Worm (Caenorhabditis elegans) whole organism, L4 larva: ENCODE data around the gene gba-2.

Experiments
- D1046.2 ChIP-seq: fragments of 200-800 bp; sonication (Bioruptor generic); IDR thresholded peaks from 2 replicates; pipeline ENCODE4 v1.3.6; 2022; ENCODE audit warnings: missing genetic modification characterization, missing compliant biosample characterization
- F26F4.8 ChIP-seq: fragments of 200-800 bp; sonication (Bioruptor generic); conservative IDR thresholded peaks from 2 replicates; pipeline ENCODE4 v1.3.6; 2022; ENCODE audit warnings: missing genetic modification characterization, missing compliant biosample characterization
- Y48G9A.11 ChIP-seq: fragments of 200-800 bp; sonication (Bioruptor generic); IDR thresholded peaks from 2 replicates; pipeline ENCODE4 v1.3.6; 2022; ENCODE audit warnings: missing genetic modification reagents, missing genetic modification characterization, missing compliant biosample characterization
- ZK337.2 ChIP-seq: fragments of 200-800 bp; sonication (Bioruptor generic); IDR thresholded peaks from 2 replicates; pipeline ENCODE4 v1.3.6; 2022; ENCODE audit warnings: missing genetic modification reagents, missing genetic modification characterization, missing compliant biosample characterization
- aha-1 ChIP-seq: fragments of 150-350 bp; peaks from one replicate; lab custom pipeline; 2014; ENCODE audit warnings: missing biosample characterization, missing genetic modification characterization
- ama-1 ChIP-seq: fragments of 150-350 bp; optimal IDR thresholded peaks from 2 replicates; lab custom pipeline; 2014; ENCODE audit warnings: inconsistent platforms, mixed read lengths
- attf-4 ChIP-seq: sonication (generic microtip); optimal IDR thresholded peaks from 3 replicates; lab custom pipeline; 2017; ENCODE audit warnings: missing biosample characterization, missing genetic modification characterization
- ceh-28 ChIP-seq: fragments of 150-350 bp; optimal IDR thresholded peaks from 2 replicates; lab custom pipeline; 2014; ENCODE audit warnings: missing biosample characterization, missing genetic modification reagents, missing genetic modification characterization
- ceh-32 ChIP-seq: sonication (generic microtip); optimal IDR thresholded peaks from 2 replicates; lab custom pipeline; 2016; ENCODE audit warnings: mild to moderate bottlenecking, missing genetic modification characterization, missing compliant biosample characterization; ENCODE audit not compliant: poor library complexity
- daf-16 ChIP-seq, 3 experiments: sonication (generic microtip); optimal IDR thresholded peaks; 2 replicates each; lab custom pipeline; 2016 to 2017; ENCODE audit warnings: missing genetic modification characterization in 3 of 3, missing genetic modification reagents in 3 of 3, mild to moderate bottlenecking in 2 of 3, missing compliant biosample characterization in 2 of 3, missing biosample characterization in 1 of 3, moderate library complexity in 1 of 3
- daf-8 ChIP-seq: fragments of 200-800 bp; sonication (Bioruptor generic); IDR thresholded peaks from 2 replicates; pipeline ENCODE4 v1.3.6; 2022; ENCODE audit warnings: missing genetic modification characterization, missing compliant biosample characterization
- dmd-6 ChIP-seq: fragments of 200-800 bp; sonication (Bioruptor generic); IDR thresholded peaks from 2 replicates; pipeline ENCODE4 v1.3.6; 2022; ENCODE audit warnings: missing genetic modification reagents, missing genetic modification characterization, missing compliant biosample characterization
- dve-1 ChIP-seq: sonication (generic microtip); optimal IDR thresholded peaks from 2 replicates; lab custom pipeline; 2017; ENCODE audit warnings: antibody characterized with exemption, mild to moderate bottlenecking, missing genetic modification characterization, missing compliant biosample characterization; ENCODE audit not compliant: insufficient read depth
- fkh-10 ChIP-seq: fragments of 150-350 bp; optimal IDR thresholded peaks from 2 replicates; lab custom pipeline; 2014; ENCODE audit warnings: missing biosample characterization, missing genetic modification reagents, missing genetic modification characterization
- hif-1 ChIP-seq, 2 experiments: sonication (generic microtip); optimal IDR thresholded peaks; 2 replicates each; lab custom pipeline; 2016 to 2017; ENCODE audit warnings: missing compliant biosample characterization in 2 of 2, missing genetic modification characterization in 2 of 2, missing genetic modification reagents in 2 of 2, missing genotype in 2 of 2, mild to moderate bottlenecking in 1 of 2
- hlh-30 ChIP-seq: sonication (generic microtip); optimal IDR thresholded peaks from 2 replicates; lab custom pipeline; 2017; ENCODE audit warnings: antibody characterized with exemption, mild to moderate bottlenecking, missing genetic modification characterization, missing compliant biosample characterization; ENCODE audit not compliant: insufficient read depth
- hmg-1.1 ChIP-seq: fragments of 200-800 bp; sonication (Bioruptor generic); IDR thresholded peaks from 2 replicates; pipeline ENCODE4 v1.3.6; 2022; ENCODE audit warnings: missing genetic modification reagents, missing genetic modification characterization, missing compliant biosample characterization
- lim-7 ChIP-seq: fragments of 200-800 bp; sonication (Bioruptor generic); IDR thresholded peaks from 2 replicates; pipeline ENCODE4 v1.3.6; 2022; ENCODE audit warnings: missing genetic modification characterization, missing compliant biosample characterization
- lin-13 ChIP-seq: fragments of 150-350 bp; optimal IDR thresholded peaks from 2 replicates; lab custom pipeline; 2014; ENCODE audit warnings: missing biosample characterization, missing genetic modification reagents, missing genetic modification characterization
- lin-38 ChIP-seq: fragments of 200-800 bp; sonication (Bioruptor generic); IDR thresholded peaks from 2 replicates; pipeline ENCODE4 v1.3.6; 2022; ENCODE audit warnings: missing genetic modification reagents, missing genetic modification characterization, missing compliant biosample characterization
- lsy-2 ChIP-seq, 2 experiments: fragments of 150-350 bp in 1 of 2; sonication (generic microtip) in 1 of 2; optimal IDR thresholded peaks; 2 replicates each; lab custom pipeline; 2014 to 2017; ENCODE audit warnings: missing biosample characterization in 2 of 2, missing genetic modification characterization in 2 of 2
- madf-9 ChIP-seq: fragments of 200-800 bp; sonication (Bioruptor generic); conservative IDR thresholded peaks from 2 replicates; pipeline ENCODE4 v1.3.6; 2022; ENCODE audit warnings: missing genetic modification reagents, missing genetic modification characterization, missing compliant biosample characterization
- mdl-1 ChIP-seq, 2 experiments: fragments of 150-350 bp in 1 of 2; sonication (generic microtip) in 1 of 2; optimal IDR thresholded peaks; 2 replicates each; lab custom pipeline; 2014 to 2017; ENCODE audit warnings: missing biosample characterization in 2 of 2, missing genetic modification characterization in 2 of 2
- mdt-29 ChIP-seq: fragments of 200-800 bp; sonication (Bioruptor generic); IDR thresholded peaks from 2 replicates; pipeline ENCODE4 v1.3.6; 2022; ENCODE audit warnings: missing genetic modification reagents, missing genetic modification characterization, missing compliant biosample characterization
- mxl-2 ChIP-seq: fragments of 200-800 bp; sonication (Bioruptor generic); conservative IDR thresholded peaks from 2 replicates; pipeline ENCODE4 v1.3.6; 2022; ENCODE audit warnings: missing genetic modification reagents, missing genetic modification characterization, missing compliant biosample characterization
- nhr-10 ChIP-seq: fragments of 150-350 bp; optimal IDR thresholded peaks from 2 replicates; lab custom pipeline; 2014; ENCODE audit warnings: missing biosample characterization, missing genetic modification characterization
- nhr-111 ChIP-seq: fragments of 200-800 bp; sonication (Bioruptor generic); optimal IDR thresholded peaks from 2 replicates; lab custom pipeline; 2018; ENCODE audit warnings: mild to moderate bottlenecking, missing genetic modification characterization, missing compliant biosample characterization
- nhr-28 ChIP-seq: fragments of 150-350 bp; optimal IDR thresholded peaks from 2 replicates; lab custom pipeline; 2014; ENCODE audit warnings: missing biosample characterization, missing genetic modification characterization
- nhr-76 ChIP-seq: fragments of 150-350 bp; optimal IDR thresholded peaks from 2 replicates; lab custom pipeline; 2014; ENCODE audit warnings: missing biosample characterization, missing genetic modification characterization
- nhr-77 ChIP-seq: fragments of 150-350 bp; optimal IDR thresholded peaks from 2 replicates; lab custom pipeline; 2014; ENCODE audit warnings: missing biosample characterization, missing genetic modification characterization
- pqm-1 ChIP-seq: sonication (generic microtip); optimal IDR thresholded peaks from 2 replicates; lab custom pipeline; 2017; ENCODE audit warnings: missing biosample characterization, missing genetic modification characterization
- spr-1 ChIP-seq: sonication (generic microtip); optimal IDR thresholded peaks from 2 replicates; lab custom pipeline; 2016; ENCODE audit warnings: mild to moderate bottlenecking, missing genetic modification characterization, missing compliant biosample characterization
- spr-3 ChIP-seq: fragments of 200-800 bp; sonication (Bioruptor generic); optimal IDR thresholded peaks from 2 replicates; lab custom pipeline; 2018; ENCODE audit warnings: mild to moderate bottlenecking, missing genetic modification characterization, missing compliant biosample characterization
- tag-97 ChIP-seq: fragments of 200-800 bp; sonication (Bioruptor generic); IDR thresholded peaks from 2 replicates; pipeline ENCODE4 v1.3.6; 2022; ENCODE audit warnings: missing genetic modification characterization, missing compliant biosample characterization
- tra-1 ChIP-seq: fragments of 200-800 bp; sonication (Bioruptor generic); IDR thresholded peaks from 2 replicates; pipeline ENCODE4 v1.3.6; 2022; ENCODE audit warnings: missing genetic modification reagents, missing genetic modification characterization, missing compliant biosample characterization
- unc-62 ChIP-seq, 3 experiments: fragments of 150-350 bp in 1 of 3; sonication (generic microtip); optimal IDR thresholded peaks in 2 of 3; peaks in 1 of 3; 1 replicate in 1 of 3; 2 replicates in 2 of 3; lab custom pipeline; 2014 to 2017; ENCODE audit warnings: missing biosample characterization in 3 of 3, missing genetic modification characterization in 3 of 3, missing genetic modification reagents in 3 of 3, missing genotype in 1 of 3
- zfp-3 ChIP-seq: fragments of 200-800 bp; sonication (Bioruptor generic); conservative IDR thresholded peaks from 2 replicates; pipeline ENCODE4 v1.3.6; 2022; ENCODE audit warnings: missing genetic modification reagents, missing genetic modification characterization, missing compliant biosample characterization
- zip-2 ChIP-seq: fragments of 150-350 bp; optimal IDR thresholded peaks from 2 replicates; lab custom pipeline; 2014; ENCODE audit warnings: missing biosample characterization, missing genetic modification characterization

The gba-2 gene

DNA sequence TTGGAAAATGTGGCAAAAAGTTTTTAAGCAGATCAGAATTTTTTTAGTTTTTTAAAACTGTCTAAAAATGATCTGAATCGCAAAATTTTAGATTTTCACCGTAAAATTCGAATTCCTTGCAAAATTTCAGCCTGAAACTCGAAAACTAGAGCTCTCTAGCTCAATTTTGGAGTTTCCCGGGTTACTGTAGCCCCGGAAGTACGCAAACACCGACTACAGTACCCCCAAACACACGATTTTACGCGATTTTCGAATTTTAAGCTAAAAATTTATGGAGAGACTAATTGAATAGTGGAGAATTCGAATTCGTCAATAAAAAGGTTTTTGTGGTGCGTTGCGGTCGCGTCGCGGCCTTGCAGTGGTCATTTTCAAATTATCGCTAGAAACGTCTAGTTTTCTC lies 496 bp upstream of the gba-2 start:
- TF ChIP-seq mdt-29 (GFP tag; lab: Robert Waterston, UW), result no peak
- TF ChIP-seq tra-1 (GFP tag; lab: Robert Waterston, UW), result no peak
- no peak for TF ChIP-seq ZK337.2
- peak in 1 of 2 experiments; percentile 70 for TF ChIP-seq unc-62 (GFP tag; optimal IDR thresholded peaks at IDR 0.05 in 1 of 2; lab: Kevin White, UChicago)
- no peak for TF ChIP-seq unc-62 (tag; optimal IDR thresholded peaks at IDR 0.05; lab: Kevin White, UChicago)
- TF ChIP-seq lin-38, result no peak
- TF ChIP-seq aha-1 (tag; lab: Kevin White, UChicago), result no peak
- TF ChIP-seq ceh-28 (tag; lab: Kevin White, UChicago), result no peak
- no peak for TF ChIP-seq nhr-10 (tag; lab: Kevin White, UChicago)
- peak in 1 of 2 experiments; percentile 0 for TF ChIP-seq lsy-2 (tag; optimal IDR thresholded peaks at IDR 0.05; lab: Kevin White, UChicago)
- TF ChIP-seq Y48G9A.11, result no peak
- TF ChIP-seq zip-2, result no peak
- TF ChIP-seq lim-7 (GFP tag; lab: Robert Waterston, UW), result no peak
- no peak for TF ChIP-seq fkh-10 (GFP tag; lab: Kevin White, UChicago)
- TF ChIP-seq hmg-1.1 (GFP tag; lab: Robert Waterston, UW), result no peak
- no peak for TF ChIP-seq spr-1 (tag; lab: Kevin White, UChicago)
- no peak for TF ChIP-seq daf-8
- peak; percentile 34 for TF ChIP-seq lin-13 (GFP tag; lab: Kevin White, UChicago)
- no peak for TF ChIP-seq pqm-1 (tag; lab: Kevin White, UChicago)
- TF ChIP-seq ama-1 (lab: Kevin White, UChicago), result no peak
- TF ChIP-seq hif-1 (tag; optimal IDR thresholded peaks at IDR 0.05; lab: Kevin White, UChicago), result no peak

DNA sequence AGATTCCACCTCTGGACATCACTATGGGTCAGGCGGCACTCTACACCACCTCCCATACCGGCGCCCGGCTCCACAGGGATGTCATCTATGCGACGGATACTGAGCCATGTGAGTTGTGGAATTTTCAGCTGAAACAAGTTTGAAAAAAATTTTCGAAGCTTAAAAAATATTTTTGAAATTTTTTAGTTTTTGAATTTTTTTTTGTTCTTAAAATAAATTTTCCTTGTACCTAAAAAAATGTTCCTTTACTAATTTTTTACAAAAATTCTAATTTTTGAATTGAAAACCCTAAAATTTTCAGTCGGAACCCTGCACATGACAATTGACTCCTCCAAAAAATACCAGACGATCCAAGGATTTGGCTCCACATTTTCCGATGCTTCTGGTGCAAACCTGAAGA lies 8.5 kb downstream of the gba-2 start:
- TF ChIP-seq mdl-1 (tag; optimal IDR thresholded peaks at IDR 0.05; lab: Kevin White, UChicago) (no peak), dve-1 (tag; lab: Kevin White, UChicago) (no peak), nhr-111 (GFP tag; lab: Kevin White, UChicago) (no peak), aha-1 (tag; lab: Kevin White, UChicago) (peak; percentile 92)

DNA sequence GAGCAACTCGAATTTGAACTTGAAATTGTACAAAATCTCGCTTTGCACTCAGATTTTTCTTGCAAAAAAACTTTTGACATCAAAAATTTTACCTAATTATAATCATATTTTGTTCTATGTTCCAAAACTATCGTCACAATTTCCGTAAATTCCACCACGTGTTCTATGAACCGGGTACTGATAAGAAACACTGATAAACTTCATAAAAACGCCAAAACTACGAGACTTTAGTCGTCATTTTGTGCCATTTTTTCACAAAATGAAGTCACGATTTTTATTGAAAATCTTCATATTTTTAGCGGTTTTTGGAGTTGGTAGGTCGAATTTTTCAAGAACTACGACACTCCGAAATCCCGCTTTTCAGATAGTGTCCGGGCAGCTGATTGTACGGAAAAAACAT lies 9.5 kb downstream of the gba-2 start, which contains the start of gene gba-1:
TSS of gene gba-1 (plus strand) at position 54 of the 400 bp plus-strand sequence.
- peak; percentile 83 for TF ChIP-seq nhr-28
- TF ChIP-seq mdl-1 (tag; optimal IDR thresholded peaks at IDR 0.05; lab: Kevin White, UChicago), result peak in 1 of 2 experiments; percentile 1
- TF ChIP-seq nhr-76, result no peak
- no peak for TF ChIP-seq zfp-3 (GFP tag; lab: Robert Waterston, UW)
- TF ChIP-seq dve-1 (tag; lab: Kevin White, UChicago), result peak; percentile 48
- peak; percentile 26 for TF ChIP-seq hlh-30 (tag; lab: Kevin White, UChicago)
- TF ChIP-seq nhr-77 (tag; lab: Kevin White, UChicago), result peak; percentile 71
- peak; percentile 67 for TF ChIP-seq dmd-6
- TF ChIP-seq daf-16 (GFP tag; optimal IDR thresholded peaks at IDR 0.05; lab: Kevin White, UChicago), result no peak
- peak; percentile 51 for TF ChIP-seq daf-16 (tag; optimal IDR thresholded peaks at IDR 0.05; lab: Kevin White, UChicago)
- TF ChIP-seq pqm-1 (tag; lab: Kevin White, UChicago), result peak; percentile 27
- no peak for TF ChIP-seq hif-1 (tag; optimal IDR thresholded peaks at IDR 0.05; lab: Kevin White, UChicago)
- TF ChIP-seq aha-1 (tag; lab: Kevin White, UChicago), result peak; percentile 82

DNA sequence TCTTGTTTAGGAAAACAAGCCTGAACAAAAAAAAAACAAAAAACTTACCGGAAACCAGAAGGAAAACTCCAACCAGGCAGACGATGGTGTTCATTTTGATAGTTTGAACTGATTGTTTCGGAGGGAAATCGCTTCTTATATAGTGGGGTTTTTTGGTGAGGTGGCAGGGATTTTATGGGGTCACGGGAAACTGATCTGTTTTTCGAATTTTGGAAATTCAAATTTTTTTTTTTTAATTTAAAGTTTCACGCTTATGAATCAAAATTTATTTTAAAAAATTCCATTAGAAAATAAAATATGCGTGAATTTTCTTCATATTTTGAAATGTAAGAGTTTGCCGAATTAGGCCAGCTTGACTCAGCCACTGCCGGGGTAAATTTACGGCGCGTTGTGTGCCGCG lies 10.9 kb downstream of the gba-2 start, which contains the start of gene C33C12.7:
TSS of gene C33C12.7 (minus strand) at position 101 of the 400 bp plus-strand sequence.
- TF ChIP-seq F26F4.8 (no peak), nhr-10 (tag; lab: Kevin White, UChicago) (no peak), ama-1 (lab: Kevin White, UChicago) (no peak), madf-9 (GFP tag; lab: Robert Waterston, UW) (no peak), tag-97 (GFP tag; lab: Robert Waterston, UW) (no peak), ceh-28 (tag; lab: Kevin White, UChicago) (no peak), mxl-2 (GFP tag; lab: Robert Waterston, UW) (no peak), daf-16 (GFP tag; optimal IDR thresholded peaks at IDR 0.05; lab: Kevin White, UChicago) (no peak), daf-16 (tag; optimal IDR thresholded peaks at IDR 0.05; lab: Kevin White, UChicago) (no peak), spr-3 (GFP tag; lab: Kevin White, UChicago) (no peak), D1046.2 (GFP tag; lab: Robert Waterston, UW) (no peak), ceh-32 (tag; lab: Kevin White, UChicago) (no peak), attf-4 (tag; lab: Kevin White, UChicago) (no peak)
